Fruit fly (Drosophila melanogaster) whole organism, prepupa: Measurements from ENCODE around the gene fz3.

ENCODE experiments used
- Blimp-1 ChIP-seq: fragments of 200-800 bp; sonication (Bioruptor generic); optimal IDR thresholded peaks from 3 replicates; lab custom pipeline; 2017; ENCODE audit warnings: missing biosample characterization, missing genetic modification characterization, mild to moderate bottlenecking, moderate library complexity, missing genetic modification reagents
- CG11294 ChIP-seq: fragments of 200-800 bp; sonication (Bioruptor generic); IDR thresholded peaks from 2 replicates; pipeline ENCODE4 v1.3.6; 2022; ENCODE audit warnings: missing biosample characterization, missing genetic modification characterization
- CG11902 ChIP-seq: fragments of 200-800 bp; sonication (Bioruptor generic); optimal IDR thresholded peaks from 3 replicates; lab custom pipeline; 2016; ENCODE audit warnings: missing biosample characterization, missing genetic modification characterization
- CG15336 ChIP-seq: fragments of 200-800 bp; sonication (Bioruptor generic); IDR thresholded peaks from 2 replicates; pipeline ENCODE4 v1.3.6; 2022; ENCODE audit warnings: missing biosample characterization, missing genetic modification characterization
- CG1621 ChIP-seq: fragments of 200-800 bp; sonication (Bioruptor generic); optimal IDR thresholded peaks from 3 replicates; lab custom pipeline; 2018; ENCODE audit warnings: missing biosample characterization, mild to moderate bottlenecking, missing genetic modification characterization
- CG16779 ChIP-seq: fragments of 200-800 bp; sonication (Bioruptor generic); optimal IDR thresholded peaks from 3 replicates; lab custom pipeline; 2017; ENCODE audit warnings: missing biosample characterization, mild to moderate bottlenecking, missing genetic modification characterization
- CG3032 ChIP-seq: fragments of 200-800 bp; optimal IDR thresholded peaks from 2 replicates; lab custom pipeline; 2019; ENCODE audit warnings: missing biosample characterization, mild to moderate bottlenecking, missing genetic modification characterization, moderate library complexity
- CG31627 ChIP-seq: fragments of 200-800 bp; sonication (Bioruptor generic); optimal IDR thresholded peaks from 3 replicates; lab custom pipeline; 2016; ENCODE audit warnings: missing biosample characterization, missing genetic modification characterization
- CG3919 ChIP-seq: fragments of 200-800 bp; sonication (Bioruptor generic); optimal IDR thresholded peaks from 3 replicates; lab custom pipeline; 2016; ENCODE audit warnings: missing biosample characterization, missing genetic modification characterization
- CG6163 ChIP-seq: fragments of 200-800 bp; sonication (Bioruptor generic); IDR thresholded peaks from 3 replicates; pipeline ENCODE4 v1.3.6; 2022; ENCODE audit warnings: missing biosample characterization, missing genetic modification characterization
- CG6276 ChIP-seq: fragments of 200-800 bp; sonication (Bioruptor generic); optimal IDR thresholded peaks from 2 replicates; lab custom pipeline; 2017; ENCODE audit warnings: missing biosample characterization, mild to moderate bottlenecking, missing genetic modification characterization
- CG6792 ChIP-seq: fragments of 200-800 bp; sonication (Bioruptor generic); optimal IDR thresholded peaks from 3 replicates; lab custom pipeline; 2016; ENCODE audit warnings: missing biosample characterization, missing genetic modification characterization
- CG6808 ChIP-seq: fragments of 200-800 bp; sonication (Bioruptor generic); optimal IDR thresholded peaks from 3 replicates; lab custom pipeline; 2017; ENCODE audit warnings: missing biosample characterization, missing genetic modification characterization, mild to moderate bottlenecking, moderate library complexity, missing genetic modification reagents
- CG6854 ChIP-seq: fragments of 200-800 bp; sonication (Bioruptor generic); optimal IDR thresholded peaks from 2 replicates; lab custom pipeline; 2017; ENCODE audit warnings: missing biosample characterization, mild to moderate bottlenecking, missing genetic modification characterization
- CG7368 ChIP-seq: fragments of 200-800 bp; sonication (Bioruptor generic); optimal IDR thresholded peaks from 3 replicates; lab custom pipeline; 2016; ENCODE audit warnings: missing biosample characterization, missing genetic modification characterization
- CG8319 ChIP-seq: fragments of 200-800 bp; sonication (Bioruptor generic); optimal IDR thresholded peaks from 3 replicates; lab custom pipeline; 2016; ENCODE audit warnings: missing biosample characterization, missing genetic modification characterization
- CG8632 ChIP-seq: fragments of 200-800 bp; sonication (Bioruptor generic); optimal IDR thresholded peaks from 3 replicates; lab custom pipeline; 2016; ENCODE audit warnings: missing biosample characterization, missing genetic modification characterization
- CG9139 ChIP-seq: fragments of 200-800 bp; sonication (Bioruptor generic); optimal IDR thresholded peaks from 3 replicates; lab custom pipeline; 2017; ENCODE audit warnings: missing biosample characterization, mild to moderate bottlenecking, missing genetic modification characterization
- Eip75B ChIP-seq: fragments of 200-800 bp; sonication (Bioruptor generic); optimal IDR thresholded peaks from 3 replicates; lab custom pipeline; 2016; ENCODE audit warnings: missing biosample characterization, missing genetic modification characterization
- Eip78C ChIP-seq: fragments of 200-800 bp; sonication (Bioruptor generic); peaks from one replicate; lab custom pipeline; 2016; ENCODE audit warnings: missing biosample characterization, missing genetic modification characterization
- Eip93F ChIP-seq: fragments of 200-800 bp; sonication (Bioruptor generic); optimal IDR thresholded peaks from 2 replicates; lab custom pipeline; 2016; ENCODE audit warnings: missing biosample characterization, mild to moderate bottlenecking, missing genetic modification characterization
- Ets21C ChIP-seq: fragments of 200-800 bp; sonication (Bioruptor generic); optimal IDR thresholded peaks from 3 replicates; lab custom pipeline; 2016; ENCODE audit warnings: missing biosample characterization, missing genetic modification characterization
- Hr38 ChIP-seq: sonication (Bioruptor generic); optimal IDR thresholded peaks from 2 replicates; lab custom pipeline; 2016; ENCODE audit warnings: missing biosample characterization, missing genetic modification characterization
- Hr39 ChIP-seq: fragments of 200-800 bp; sonication (Bioruptor generic); optimal IDR thresholded peaks from 2 replicates; lab custom pipeline; 2016; ENCODE audit warnings: missing biosample characterization, missing genetic modification characterization
- Hr4 ChIP-seq: fragments of 200-800 bp; sonication (Bioruptor generic); optimal IDR thresholded peaks from 3 replicates; lab custom pipeline; 2016; ENCODE audit warnings: missing biosample characterization, missing genetic modification characterization
- Lpt ChIP-seq: fragments of 200-800 bp; sonication (Bioruptor generic); optimal IDR thresholded peaks from 3 replicates; lab custom pipeline; 2016; ENCODE audit warnings: missing biosample characterization, missing genetic modification characterization
- Met ChIP-seq: fragments of 200-800 bp; sonication (Bioruptor generic); optimal IDR thresholded peaks from 3 replicates; lab custom pipeline; 2016; ENCODE audit warnings: missing biosample characterization, missing genetic modification characterization
- Sox102F ChIP-seq: fragments of 200-800 bp; sonication (Bioruptor generic); optimal IDR thresholded peaks from 2 replicates; lab custom pipeline; 2016; ENCODE audit warnings: missing biosample characterization, mild to moderate bottlenecking, missing genetic modification characterization
- Sox14 ChIP-seq: fragments of 200-800 bp; sonication (Bioruptor generic); optimal IDR thresholded peaks from 3 replicates; lab custom pipeline; 2016; ENCODE audit warnings: missing biosample characterization, missing genetic modification characterization
- Sox15 ChIP-seq: fragments of 200-800 bp; sonication (Bioruptor generic); optimal IDR thresholded peaks from 3 replicates; lab custom pipeline; 2016; ENCODE audit warnings: missing biosample characterization, missing genetic modification characterization
- achi ChIP-seq: fragments of 200-800 bp; sonication (Bioruptor generic); optimal IDR thresholded peaks from 3 replicates; lab custom pipeline; 2016; ENCODE audit warnings: missing biosample characterization, missing genetic modification characterization
- acj6 ChIP-seq: fragments of 200-800 bp; sonication (Bioruptor generic); optimal IDR thresholded peaks from 3 replicates; lab custom pipeline; 2016; ENCODE audit warnings: missing biosample characterization, missing genetic modification characterization
- cyc ChIP-seq: fragments of 200-800 bp; sonication (Bioruptor generic); optimal IDR thresholded peaks from 3 replicates; lab custom pipeline; 2016; ENCODE audit warnings: missing biosample characterization, missing genetic modification characterization
- dac ChIP-seq: fragments of 200-800 bp; sonication (Bioruptor generic); optimal IDR thresholded peaks from 2 replicates; lab custom pipeline; 2017; ENCODE audit warnings: missing biosample characterization, mild to moderate bottlenecking, missing genetic modification characterization
- eg ChIP-seq: fragments of 200-800 bp; sonication (Bioruptor generic); IDR thresholded peaks from 3 replicates; pipeline ENCODE4 v1.3.6; 2022; ENCODE audit warnings: missing biosample characterization, missing genetic modification characterization
- esn ChIP-seq: fragments of 200-800 bp; sonication (Bioruptor generic); optimal IDR thresholded peaks from 2 replicates; lab custom pipeline; 2016; ENCODE audit warnings: missing biosample characterization, mild to moderate bottlenecking, missing genetic modification characterization, moderate library complexity
- fkh ChIP-seq: fragments of 200-800 bp; sonication (Bioruptor generic); optimal IDR thresholded peaks from 3 replicates; lab custom pipeline; 2017; ENCODE audit warnings: missing biosample characterization, mild to moderate bottlenecking, missing genetic modification characterization, moderate library complexity
- lz ChIP-seq: fragments of 200-800 bp; sonication (Bioruptor generic); optimal IDR thresholded peaks from 3 replicates; lab custom pipeline; 2016; ENCODE audit warnings: missing biosample characterization, missing genetic modification characterization
- net ChIP-seq: fragments of 200-800 bp; sonication (Bioruptor generic); optimal IDR thresholded peaks from 3 replicates; lab custom pipeline; 2016; ENCODE audit warnings: missing biosample characterization, missing genetic modification characterization
- pdm3 ChIP-seq: fragments of 200-800 bp; sonication (Bioruptor generic); optimal IDR thresholded peaks from 3 replicates; lab custom pipeline; 2016; ENCODE audit warnings: missing biosample characterization, missing genetic modification characterization
- salr ChIP-seq, 2 experiments: fragments of 200-800 bp; sonication (Bioruptor generic); optimal IDR thresholded peaks; 3 replicates each; lab custom pipeline; 2016 to 2018; ENCODE audit warnings: missing biosample characterization in 2 of 2, missing genetic modification characterization in 2 of 2, mild to moderate bottlenecking in 1 of 2
- ss ChIP-seq, 2 experiments: fragments of 200-800 bp; sonication (Bioruptor generic); optimal IDR thresholded peaks; 2 replicates in 1 of 2; 3 replicates in 1 of 2; lab custom pipeline; 2017 to 2018; ENCODE audit warnings: mild to moderate bottlenecking in 2 of 2, missing biosample characterization in 2 of 2, missing genetic modification characterization in 2 of 2, moderate library complexity in 1 of 2
- svp ChIP-seq: fragments of 200-800 bp; sonication (Bioruptor generic); peaks from one replicate; lab custom pipeline; 2016; ENCODE audit warnings: missing biosample characterization, missing genetic modification characterization
- topi ChIP-seq: fragments of 200-800 bp; sonication (Bioruptor generic); optimal IDR thresholded peaks from 3 replicates; lab custom pipeline; 2016; ENCODE audit warnings: missing biosample characterization, missing genetic modification characterization

The fz3 gene

DNA sequence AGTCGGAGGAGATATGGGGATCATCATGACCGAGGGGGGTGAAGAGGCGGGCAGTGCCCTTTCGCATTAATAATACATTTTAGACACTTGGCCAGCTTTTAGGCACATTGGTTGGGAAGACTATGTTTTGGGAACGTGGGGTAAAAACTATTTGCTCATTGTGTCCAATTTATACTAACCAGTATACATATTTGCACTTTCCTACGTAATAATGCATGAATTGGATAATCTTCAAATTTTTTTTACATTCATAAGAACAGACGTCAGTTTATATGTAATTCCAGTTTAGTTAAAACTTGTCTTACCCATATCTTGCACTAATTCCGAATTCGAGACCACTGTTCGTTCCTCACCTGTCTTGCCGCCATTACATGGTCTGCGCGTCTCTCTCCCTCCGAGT, 9.6 kb downstream of the fz3 start (continued):
- TF ChIP-seq Eip75B = peak; percentile 42
- no peak for TF ChIP-seq CG11294
- peak; percentile 68 for TF ChIP-seq Met (GFP tag; lab: Kevin White, UChicago)
- no peak for TF ChIP-seq Blimp-1 (GFP tag; lab: Kevin White, UChicago)
- peak; percentile 2 for TF ChIP-seq CG11902 (GFP tag; lab: Kevin White, UChicago)
- TF ChIP-seq Sox15 = peak; percentile 19
- peak; percentile 60 for TF ChIP-seq Lpt (GFP tag; lab: Kevin White, UChicago)
- TF ChIP-seq CG1621 = peak; percentile 38
- TF ChIP-seq pdm3 (GFP tag; lab: Kevin White, UChicago) = peak; percentile 61
- TF ChIP-seq CG6854 (GFP tag; lab: Kevin White, UChicago) = peak; percentile 3
- peak; percentile 47; the same call in 1 of the 2 replicates for TF ChIP-seq CG15336
- peak; percentile 54 for TF ChIP-seq CG3919 (GFP tag; lab: Kevin White, UChicago)
- peak; percentile 58 for TF ChIP-seq CG7368
- no peak for TF ChIP-seq CG6163 (GFP tag; lab: Robert Waterston, UW)
- peak; percentile 48 for TF ChIP-seq CG8632 (GFP tag; lab: Kevin White, UChicago)
- no peak for TF ChIP-seq Eip93F
- TF ChIP-seq acj6 (GFP tag; lab: Kevin White, UChicago) = peak; percentile 61
- peak; percentile 20 for TF ChIP-seq CG16779 (tag; lab: Kevin White, UChicago)
- TF ChIP-seq Sox102F = peak; percentile 64
- peak; percentile 12 for TF ChIP-seq dac
- peak; percentile 62 for TF ChIP-seq Sox14 (GFP tag; lab: Kevin White, UChicago)
- TF ChIP-seq CG6276 (GFP tag; lab: Kevin White, UChicago) = peak; percentile 44
- TF ChIP-seq net (GFP tag; lab: Kevin White, UChicago) = peak; percentile 51
- TF ChIP-seq topi (GFP tag; lab: Kevin White, UChicago) = peak; percentile 67
- peak; percentile 31; the same call in 1 of the 3 replicates for TF ChIP-seq eg (GFP tag; lab: Robert Waterston, UW)
- peak; percentile 60 for TF ChIP-seq lz (GFP tag; lab: Kevin White, UChicago)
- TF ChIP-seq CG8319 (GFP tag; lab: Kevin White, UChicago) = peak; percentile 33
- TF ChIP-seq Ets21C (GFP tag; lab: Kevin White, UChicago) = peak; percentile 43
- peak; percentile 83 for TF ChIP-seq Eip78C (GFP tag; lab: Kevin White, UChicago)
- TF ChIP-seq esn = peak; percentile 65
- TF ChIP-seq, all 60 proteins: peak for 51

DNA sequence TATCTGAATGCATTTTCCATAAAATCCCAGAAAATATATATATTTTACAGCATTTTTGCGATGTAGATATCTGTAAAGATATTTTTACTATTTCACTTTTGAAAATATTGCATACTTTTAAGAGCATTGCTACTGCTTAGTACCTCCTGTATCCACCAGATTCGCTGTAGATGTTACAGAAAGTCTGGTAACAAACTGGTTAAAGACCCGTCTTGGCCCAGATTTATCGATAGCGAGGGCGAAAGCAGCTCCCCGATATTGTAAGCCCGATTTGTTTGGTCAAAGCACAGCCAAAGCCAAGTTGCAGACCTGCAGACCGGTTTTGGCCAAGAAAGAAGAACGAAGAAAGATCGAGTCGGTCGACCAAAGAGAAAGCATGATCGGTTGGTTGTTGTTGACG, 14.7 kb downstream of the fz3 start, which contains the start of gene tw:
Gene tw (plus strand): TSS at position 291 of the 400 bp plus-strand sequence.
- TF ChIP-seq Sox102F (no peak), CG3032 (peak; percentile 13), achi (no peak), esn (peak; percentile 15), CG11294 (no peak), ss (GFP tag; optimal IDR thresholded peaks at IDR 0.05; lab: Kevin White, UChicago) (no peak), net (GFP tag; lab: Kevin White, UChicago) (no peak), Sox15 (no peak), CG9139 (no peak), Sox14 (GFP tag; lab: Kevin White, UChicago) (no peak)

DNA sequence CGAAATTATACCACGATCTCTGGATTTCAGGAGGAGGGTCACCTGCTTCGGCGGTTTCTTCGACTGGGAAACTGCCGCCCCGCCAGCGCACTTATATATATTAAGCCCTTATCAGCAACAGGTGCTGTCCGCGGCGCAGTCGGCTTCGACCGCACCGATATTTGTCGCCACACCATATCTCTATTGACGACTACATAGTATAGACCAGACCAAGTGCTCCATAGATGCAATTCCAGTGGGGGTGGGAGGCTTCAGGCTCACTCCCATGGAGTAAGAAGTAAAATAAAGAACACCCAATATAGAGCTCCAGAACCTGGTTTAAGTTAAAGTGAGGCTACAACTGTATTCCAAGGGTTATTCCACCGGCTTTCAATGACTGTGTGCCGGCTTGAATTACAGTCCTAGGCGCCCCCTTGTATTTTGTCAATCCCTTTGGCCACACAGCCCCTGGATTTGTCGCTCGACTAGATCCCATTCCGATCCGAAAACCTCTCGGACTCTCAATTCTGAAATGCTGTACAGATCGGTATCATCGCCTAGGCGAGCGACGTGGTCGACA, 20.4 kb downstream of the fz3 start, which contains the start of gene CG13360:
Gene CG13360 (minus strand): TSS at position 51 of the 559 bp plus-strand sequence.
- TF ChIP-seq cyc (peak; percentile 13), salr (GFP tag; optimal IDR thresholded peaks at IDR 0.05; lab: Kevin White, UChicago) (no peak), Hr39 (peak; percentile 56), lz (GFP tag; lab: Kevin White, UChicago) (peak; percentile 22), svp (GFP tag; lab: Kevin White, UChicago) (peak; percentile 90), Hr4 (GFP tag; lab: Kevin White, UChicago) (no peak), CG6792 (GFP tag; lab: Kevin White, UChicago) (no peak), Eip78C (GFP tag; lab: Kevin White, UChicago) (peak; percentile 33), CG6808 (GFP tag; lab: Kevin White, UChicago) (no peak), esn (peak; percentile 31), fkh (GFP tag; lab: Kevin White, UChicago) (no peak), net (GFP tag; lab: Kevin White, UChicago) (no peak), Hr38 (GFP tag; lab: Kevin White, UChicago) (no peak), Met (GFP tag; lab: Kevin White, UChicago) (no peak), CG31627 (GFP tag; lab: Kevin White, UChicago) (peak; percentile 21)
